Fruit fly (Drosophila melanogaster) whole organism, prepupa: Measurements from ENCODE around the gene CG44005.

Experiments
- CG10631 ChIP-seq: fragments of 200-800 bp; sonication (Bioruptor generic); optimal IDR thresholded peaks from 2 replicates; lab custom pipeline; 2016; ENCODE audit warnings: missing biosample characterization, missing genetic modification characterization
- CG11294 ChIP-seq: fragments of 200-800 bp; sonication (Bioruptor generic); IDR thresholded peaks from 2 replicates; pipeline ENCODE4 v1.3.6; 2022; ENCODE audit warnings: missing biosample characterization, missing genetic modification characterization
- CG11902 ChIP-seq: fragments of 200-800 bp; sonication (Bioruptor generic); optimal IDR thresholded peaks from 3 replicates; lab custom pipeline; 2016; ENCODE audit warnings: missing biosample characterization, missing genetic modification characterization
- CG16779 ChIP-seq: fragments of 200-800 bp; sonication (Bioruptor generic); optimal IDR thresholded peaks from 3 replicates; lab custom pipeline; 2017; ENCODE audit warnings: missing biosample characterization, mild to moderate bottlenecking, missing genetic modification characterization
- CG32006 ChIP-seq: fragments of 200-800 bp; sonication (Bioruptor generic); optimal IDR thresholded peaks from 3 replicates; lab custom pipeline; 2017; ENCODE audit warnings: missing biosample characterization, mild to moderate bottlenecking, missing genetic modification characterization
- CG34406 ChIP-seq: fragments of 200-800 bp; sonication (Bioruptor generic); optimal IDR thresholded peaks from 3 replicates; lab custom pipeline; 2016; ENCODE audit warnings: missing biosample characterization, missing genetic modification characterization
- CG3919 ChIP-seq: fragments of 200-800 bp; sonication (Bioruptor generic); optimal IDR thresholded peaks from 3 replicates; lab custom pipeline; 2016; ENCODE audit warnings: missing biosample characterization, missing genetic modification characterization
- CG6163 ChIP-seq: fragments of 200-800 bp; sonication (Bioruptor generic); IDR thresholded peaks from 3 replicates; pipeline ENCODE4 v1.3.6; 2022; ENCODE audit warnings: missing biosample characterization, missing genetic modification characterization
- CG6792 ChIP-seq: fragments of 200-800 bp; sonication (Bioruptor generic); optimal IDR thresholded peaks from 3 replicates; lab custom pipeline; 2016; ENCODE audit warnings: missing biosample characterization, missing genetic modification characterization
- CG6808 ChIP-seq: fragments of 200-800 bp; sonication (Bioruptor generic); optimal IDR thresholded peaks from 3 replicates; lab custom pipeline; 2017; ENCODE audit warnings: missing biosample characterization, missing genetic modification characterization, mild to moderate bottlenecking, moderate library complexity, missing genetic modification reagents
- CG6854 ChIP-seq: fragments of 200-800 bp; sonication (Bioruptor generic); optimal IDR thresholded peaks from 2 replicates; lab custom pipeline; 2017; ENCODE audit warnings: missing biosample characterization, mild to moderate bottlenecking, missing genetic modification characterization
- CG7368 ChIP-seq: fragments of 200-800 bp; sonication (Bioruptor generic); optimal IDR thresholded peaks from 3 replicates; lab custom pipeline; 2016; ENCODE audit warnings: missing biosample characterization, missing genetic modification characterization
- CG8119 ChIP-seq: fragments of 200-800 bp; sonication (Bioruptor generic); IDR thresholded peaks from 3 replicates; pipeline ENCODE4 v1.3.6; 2022; ENCODE audit warnings: missing biosample characterization, missing genetic modification characterization
- CG8319 ChIP-seq: fragments of 200-800 bp; sonication (Bioruptor generic); optimal IDR thresholded peaks from 3 replicates; lab custom pipeline; 2016; ENCODE audit warnings: missing biosample characterization, missing genetic modification characterization
- CG8632 ChIP-seq: fragments of 200-800 bp; sonication (Bioruptor generic); optimal IDR thresholded peaks from 3 replicates; lab custom pipeline; 2016; ENCODE audit warnings: missing biosample characterization, missing genetic modification characterization
- Eip78C ChIP-seq: fragments of 200-800 bp; sonication (Bioruptor generic); peaks from one replicate; lab custom pipeline; 2016; ENCODE audit warnings: missing biosample characterization, missing genetic modification characterization
- Eip93F ChIP-seq: fragments of 200-800 bp; sonication (Bioruptor generic); optimal IDR thresholded peaks from 2 replicates; lab custom pipeline; 2016; ENCODE audit warnings: missing biosample characterization, mild to moderate bottlenecking, missing genetic modification characterization
- Ets21C ChIP-seq: fragments of 200-800 bp; sonication (Bioruptor generic); optimal IDR thresholded peaks from 3 replicates; lab custom pipeline; 2016; ENCODE audit warnings: missing biosample characterization, missing genetic modification characterization
- Ets96B ChIP-seq: fragments of 200-800 bp; optimal IDR thresholded peaks from 2 replicates; lab custom pipeline; 2019; ENCODE audit warnings: missing biosample characterization, mild to moderate bottlenecking, missing genetic modification characterization, moderate library complexity
- Hr38 ChIP-seq: sonication (Bioruptor generic); optimal IDR thresholded peaks from 2 replicates; lab custom pipeline; 2016; ENCODE audit warnings: missing biosample characterization, missing genetic modification characterization
- Hr4 ChIP-seq: fragments of 200-800 bp; sonication (Bioruptor generic); optimal IDR thresholded peaks from 3 replicates; lab custom pipeline; 2016; ENCODE audit warnings: missing biosample characterization, missing genetic modification characterization
- Lpt ChIP-seq: fragments of 200-800 bp; sonication (Bioruptor generic); optimal IDR thresholded peaks from 3 replicates; lab custom pipeline; 2016; ENCODE audit warnings: missing biosample characterization, missing genetic modification characterization
- Met ChIP-seq: fragments of 200-800 bp; sonication (Bioruptor generic); optimal IDR thresholded peaks from 3 replicates; lab custom pipeline; 2016; ENCODE audit warnings: missing biosample characterization, missing genetic modification characterization
- OdsH ChIP-seq: fragments of 200-800 bp; sonication (Bioruptor generic); optimal IDR thresholded peaks from 3 replicates; lab custom pipeline; 2016; ENCODE audit warnings: missing biosample characterization, missing genetic modification characterization
- Sox14 ChIP-seq: fragments of 200-800 bp; sonication (Bioruptor generic); optimal IDR thresholded peaks from 3 replicates; lab custom pipeline; 2016; ENCODE audit warnings: missing biosample characterization, missing genetic modification characterization
- acj6 ChIP-seq: fragments of 200-800 bp; sonication (Bioruptor generic); optimal IDR thresholded peaks from 3 replicates; lab custom pipeline; 2016; ENCODE audit warnings: missing biosample characterization, missing genetic modification characterization
- cyc ChIP-seq: fragments of 200-800 bp; sonication (Bioruptor generic); optimal IDR thresholded peaks from 3 replicates; lab custom pipeline; 2016; ENCODE audit warnings: missing biosample characterization, missing genetic modification characterization
- dac ChIP-seq: fragments of 200-800 bp; sonication (Bioruptor generic); optimal IDR thresholded peaks from 2 replicates; lab custom pipeline; 2017; ENCODE audit warnings: missing biosample characterization, mild to moderate bottlenecking, missing genetic modification characterization
- dsx ChIP-seq: fragments of 200-800 bp; optimal IDR thresholded peaks from 3 replicates; lab custom pipeline; 2019; ENCODE audit warnings: missing biosample characterization, mild to moderate bottlenecking, missing genetic modification characterization, moderate library complexity; ENCODE audit not compliant: poor library complexity, severe bottlenecking
- eg ChIP-seq: fragments of 200-800 bp; sonication (Bioruptor generic); IDR thresholded peaks from 3 replicates; pipeline ENCODE4 v1.3.6; 2022; ENCODE audit warnings: missing biosample characterization, missing genetic modification characterization
- esn ChIP-seq: fragments of 200-800 bp; sonication (Bioruptor generic); optimal IDR thresholded peaks from 2 replicates; lab custom pipeline; 2016; ENCODE audit warnings: missing biosample characterization, mild to moderate bottlenecking, missing genetic modification characterization, moderate library complexity
- fkh ChIP-seq: fragments of 200-800 bp; sonication (Bioruptor generic); optimal IDR thresholded peaks from 3 replicates; lab custom pipeline; 2017; ENCODE audit warnings: missing biosample characterization, mild to moderate bottlenecking, missing genetic modification characterization, moderate library complexity
- lz ChIP-seq: fragments of 200-800 bp; sonication (Bioruptor generic); optimal IDR thresholded peaks from 3 replicates; lab custom pipeline; 2016; ENCODE audit warnings: missing biosample characterization, missing genetic modification characterization
- net ChIP-seq: fragments of 200-800 bp; sonication (Bioruptor generic); optimal IDR thresholded peaks from 3 replicates; lab custom pipeline; 2016; ENCODE audit warnings: missing biosample characterization, missing genetic modification characterization
- pdm3 ChIP-seq: fragments of 200-800 bp; sonication (Bioruptor generic); optimal IDR thresholded peaks from 3 replicates; lab custom pipeline; 2016; ENCODE audit warnings: missing biosample characterization, missing genetic modification characterization
- spab ChIP-seq: fragments of 200-800 bp; sonication (Bioruptor generic); optimal IDR thresholded peaks from 2 replicates; lab custom pipeline; 2017; ENCODE audit warnings: missing biosample characterization, mild to moderate bottlenecking, missing genetic modification characterization, missing genetic modification reagents
- ss ChIP-seq, 2 experiments: fragments of 200-800 bp; sonication (Bioruptor generic); optimal IDR thresholded peaks; 2 replicates in 1 of 2; 3 replicates in 1 of 2; lab custom pipeline; 2017 to 2018; ENCODE audit warnings: mild to moderate bottlenecking in 2 of 2, missing biosample characterization in 2 of 2, missing genetic modification characterization in 2 of 2, moderate library complexity in 1 of 2
- svp ChIP-seq: fragments of 200-800 bp; sonication (Bioruptor generic); peaks from one replicate; lab custom pipeline; 2016; ENCODE audit warnings: missing biosample characterization, missing genetic modification characterization
- topi ChIP-seq: fragments of 200-800 bp; sonication (Bioruptor generic); optimal IDR thresholded peaks from 3 replicates; lab custom pipeline; 2016; ENCODE audit warnings: missing biosample characterization, missing genetic modification characterization
- vri ChIP-seq: fragments of 200-800 bp; sonication (Bioruptor generic); optimal IDR thresholded peaks from 3 replicates; lab custom pipeline; 2016; ENCODE audit warnings: missing biosample characterization, mild to moderate bottlenecking, missing genetic modification characterization

CG44005 gene

dm6 chr3L:18025907-18026306 lies 46.0 kb downstream of the CG44005 start:
- TF ChIP-seq Ets96B: no peak
- peak; percentile 7; the same call in 1 of the 2 replicates for TF ChIP-seq CG11294 (GFP tag; lab: Robert Waterston, UW)
- TF ChIP-seq eg (GFP tag; lab: Robert Waterston, UW): peak; percentile 78
- no peak for TF ChIP-seq lz (GFP tag; lab: Kevin White, UChicago)
- no peak for TF ChIP-seq CG8319
- no peak for TF ChIP-seq Ets21C (GFP tag; lab: Kevin White, UChicago)
- no peak for TF ChIP-seq ss (GFP tag; optimal IDR thresholded peaks at IDR 0.05; lab: Kevin White, UChicago)
- TF ChIP-seq CG34406 (GFP tag; lab: Kevin White, UChicago): no peak
- peak; percentile 8 for TF ChIP-seq esn
- no peak for TF ChIP-seq dac (GFP tag; lab: Kevin White, UChicago)
- no peak for TF ChIP-seq topi
- TF ChIP-seq net (GFP tag; lab: Kevin White, UChicago): peak; percentile 33
- TF ChIP-seq spab (GFP tag; lab: Kevin White, UChicago): no peak
- no peak for TF ChIP-seq acj6 (GFP tag; lab: Kevin White, UChicago)
- no peak for TF ChIP-seq Lpt (GFP tag; lab: Kevin White, UChicago)
- TF ChIP-seq Sox14: peak; percentile 2
- TF ChIP-seq CG6808 (GFP tag; lab: Kevin White, UChicago): no peak
- peak; percentile 41 for TF ChIP-seq vri (GFP tag; lab: Kevin White, UChicago)
- TF ChIP-seq CG8632: no peak
- peak; percentile 52; the same call in 2 of the 3 replicates for TF ChIP-seq CG8119 (GFP tag; lab: Robert Waterston, UW)
- TF ChIP-seq cyc (GFP tag; lab: Kevin White, UChicago): no peak
- TF ChIP-seq CG11902 (GFP tag; lab: Kevin White, UChicago): no peak
- no peak for TF ChIP-seq pdm3 (GFP tag; lab: Kevin White, UChicago)
- TF ChIP-seq CG6854 (GFP tag; lab: Kevin White, UChicago): peak; percentile 74
- no peak for TF ChIP-seq OdsH (GFP tag; lab: Kevin White, UChicago)
- no peak for TF ChIP-seq CG3919 (GFP tag; lab: Kevin White, UChicago)
- no peak for TF ChIP-seq Hr4 (GFP tag; lab: Kevin White, UChicago)
- no peak for TF ChIP-seq CG6792 (GFP tag; lab: Kevin White, UChicago)
- peak; percentile 2 for TF ChIP-seq CG32006
- TF ChIP-seq CG10631 (GFP tag; lab: Kevin White, UChicago): no peak
- no peak for TF ChIP-seq Hr38 (GFP tag; lab: Kevin White, UChicago)
- TF ChIP-seq dsx: no peak
- peak; percentile 74; the same call in 2 of the 3 replicates for TF ChIP-seq CG6163 (GFP tag; lab: Robert Waterston, UW)
- TF ChIP-seq svp (GFP tag; lab: Kevin White, UChicago): no peak

dm6 chr3L:18024589-18024988 lies 47.3 kb downstream of the CG44005 start:
- peak; percentile 52 for TF ChIP-seq vri (GFP tag; lab: Kevin White, UChicago)
- TF ChIP-seq CG6163 (GFP tag; lab: Robert Waterston, UW): no peak

dm6 chr3L:18023622-18024021 lies 48.3 kb downstream of the CG44005 start:
- TF ChIP-seq CG11902 (GFP tag; lab: Kevin White, UChicago): no peak
- TF ChIP-seq Met (GFP tag; lab: Kevin White, UChicago): no peak
- peak; percentile 7 for TF ChIP-seq CG32006
- TF ChIP-seq vri (GFP tag; lab: Kevin White, UChicago): peak; percentile 4

- no peak for TF ChIP-seq Hr38 (GFP tag; lab: Kevin White, UChicago)
- no peak for TF ChIP-seq topi
- peak; percentile 90 for TF ChIP-seq fkh (GFP tag; lab: Kevin White, UChicago)
- TF ChIP-seq svp (GFP tag; lab: Kevin White, UChicago): peak; percentile 87
- TF ChIP-seq Eip93F: no peak
- peak; percentile 55 for TF ChIP-seq Eip78C
- TF ChIP-seq CG7368 (GFP tag; lab: Kevin White, UChicago): no peak
- TF ChIP-seq CG16779 (tag; lab: Kevin White, UChicago): no peak
- TF ChIP-seq cyc (GFP tag; lab: Kevin White, UChicago): no peak
- peak; percentile 62 for TF ChIP-seq vri (GFP tag; lab: Kevin White, UChicago)
Observed at dm6 chr3L:18022479-18022950, 49.4 kb downstream of the CG44005 start.
